Worm (Caenorhabditis elegans): Measurements from ENCODE around the gene elpc-2.

The elpc-2 gene

ce11 chrIII:12673382-12673970 is at the start of gene elpc-2, which contains the start of gene taf-7.2:
TSS of gene elpc-2 (plus strand) at chrIII:12673677.
TSS of gene taf-7.2 (minus strand) at chrIII:12673423.
- TF ChIP-seq hlh-4 (tag; optimal IDR thresholded peaks at IDR 0.05) (no peak), zag-1 (tag; optimal IDR thresholded peaks at IDR 0.05) (no peak), fos-1 (tag; optimal IDR thresholded peaks at IDR 0.05) (no peak), isw-1 (GFP tag; IDR thresholded peaks at IDR 0.05) (no peak), lsy-2 (tag; optimal IDR thresholded peaks at IDR 0.05) (peak; percentile 33 to 66), aha-1 (tag; optimal IDR thresholded peaks at IDR 0.05) (no peak), blmp-1 (tag; optimal IDR thresholded peaks at IDR 0.05) (no peak), xbp-1 (tag; optimal IDR thresholded peaks at IDR 0.05) (peak; percentile 63), sup-37 (GFP tag; optimal IDR thresholded peaks at IDR 0.05) (no peak), elt-3 (tag; optimal IDR thresholded peaks at IDR 0.05) (no peak), mef-2 (tag; optimal IDR thresholded peaks at IDR 0.05) (no peak), nhr-90 (tag; optimal IDR thresholded peaks at IDR 0.05; ENCODE audit: poor library complexity) (peak; percentile 83), nhr-11 (tag; optimal IDR thresholded peaks at IDR 0.05) (no peak), dpl-1 (GFP tag; optimal IDR thresholded peaks at IDR 0.05) (peak; percentile 16 to 48 (median 27)), skn-1 (tag; optimal IDR thresholded peaks at IDR 0.05) (no peak), egl-13 (tag; optimal IDR thresholded peaks at IDR 0.05) (peak; percentile 73), snu-23 (GFP tag; optimal IDR thresholded peaks at IDR 0.05) (no peak), tbx-2 (tag; optimal IDR thresholded peaks at IDR 0.05) (peak; percentile 81), unc-98 (GFP tag; IDR thresholded peaks at IDR 0.05) (peak; percentile 57), Y116A8C.19 (tag; optimal IDR thresholded peaks at IDR 0.05; ENCODE audit: borderline replicate concordance) (peak; percentile 23), mab-9 (GFP tag; IDR thresholded peaks at IDR 0.05) (no peak), nhr-12 (tag; optimal IDR thresholded peaks at IDR 0.05) (no peak), pqm-1 (tag; optimal IDR thresholded peaks at IDR 0.05) (no peak), lin-14 (GFP tag; optimal IDR thresholded peaks at IDR 0.05) (no peak), elt-2 (tag; optimal IDR thresholded peaks at IDR 0.05) (peak; percentile 29), nhr-76 (tag; optimal IDR thresholded peaks at IDR 0.05) (no peak), sox-4 (tag; optimal IDR thresholded peaks at IDR 0.05) (peak; percentile 76), ceh-88 (GFP tag; IDR thresholded peaks at IDR 0.05) (no peak), mep-1 (tag; optimal IDR thresholded peaks at IDR 0.05) (peak; percentile 53), nhr-19 (GFP tag; conservative IDR thresholded peaks at IDR 0.05) (no peak; the same call in 1 of the 2 replicates), lin-35 (GFP tag; optimal IDR thresholded peaks at IDR 0.05) (no peak), ceh-8 (GFP tag; optimal IDR thresholded peaks at IDR 0.05) (no peak), grh-1 (GFP tag; IDR thresholded peaks at IDR 0.05) (no peak), ceh-82 (tag; optimal IDR thresholded peaks at IDR 0.05) (peak in 2 of 3 experiments; percentile 21 to 42), unc-130 (tag; optimal IDR thresholded peaks at IDR 0.05) (no peak), rnt-1 (tag; optimal IDR thresholded peaks at IDR 0.05) (no peak), aly-2 (tag; optimal IDR thresholded peaks at IDR 0.05) (no peak), snpc-4 (tag; optimal IDR thresholded peaks at IDR 0.05) (no peak), C04F5.9 (tag; optimal IDR thresholded peaks at IDR 0.05) (peak; percentile 57), nhr-237 (tag; optimal IDR thresholded peaks at IDR 0.05) (no peak), nhr-84 (tag; optimal IDR thresholded peaks at IDR 0.05) (no peak), nhr-28 (tag; optimal IDR thresholded peaks at IDR 0.05) (no peak), nhr-77 (tag; optimal IDR thresholded peaks at IDR 0.05) (no peak), C34B4.2 (tag; optimal IDR thresholded peaks at IDR 0.05) (no peak), nhr-85 (tag) (peak; percentile 94), nhr-71 (tag; optimal IDR thresholded peaks at IDR 0.05) (no peak), ceh-63 (GFP tag; optimal IDR thresholded peaks at IDR 0.05) (no peak), ama-1 (optimal IDR thresholded peaks at IDR 0.05) (no peak), ztf-11 (tag; optimal IDR thresholded peaks at IDR 0.05) (peak in 1 of 2 experiments; percentile 87), ceh-90 (tag; optimal IDR thresholded peaks at IDR 0.05) (peak; percentile 94), F16B12.6 (tag; optimal IDR thresholded peaks at IDR 0.05) (peak; percentile 10), ces-1 (GFP tag; optimal IDR thresholded peaks at IDR 0.05) (no peak), efl-1 (optimal IDR thresholded peaks at IDR 0.05) (peak; percentile 37 to 51), efl-1 (GFP tag; optimal IDR thresholded peaks at IDR 0.05 in 1 of 2) (peak; percentile 57 to 86)

Data from whole organism, L1 larva.